Worm (Caenorhabditis elegans): ENCODE results near the gene Y51A2B.2.

The Y51A2B.2 gene

DNA sequence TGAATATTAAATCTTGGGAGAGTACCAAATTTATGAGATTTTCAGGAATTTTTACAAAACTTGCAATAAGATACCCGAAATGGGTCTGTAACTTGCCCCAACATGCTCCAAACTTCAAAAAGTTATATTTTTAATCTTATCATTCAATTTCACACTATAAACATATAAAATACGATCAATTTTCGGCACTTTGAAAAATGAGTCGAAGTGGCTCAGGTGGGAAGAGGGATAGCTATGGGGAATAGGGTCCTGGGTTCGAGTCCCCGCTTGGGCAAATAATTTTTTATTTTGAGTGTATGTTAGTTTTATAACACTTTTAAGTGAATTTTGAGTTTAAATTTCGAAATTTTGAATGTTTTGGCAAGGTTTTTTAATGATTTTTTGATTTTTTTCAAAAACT lies 3.3 kb upstream of the Y51A2B.2 start:
- no peak for TF ChIP-seq fkh-10 (GFP tag; optimal IDR thresholded peaks at IDR 0.05)
- no peak for TF ChIP-seq C08G9.2 (tag; optimal IDR thresholded peaks at IDR 0.05)
- TF ChIP-seq sox-4 (tag; optimal IDR thresholded peaks at IDR 0.05): no peak
- TF ChIP-seq ceh-19 (GFP tag; optimal IDR thresholded peaks at IDR 0.05): no peak
- TF ChIP-seq rnt-1 (tag; optimal IDR thresholded peaks at IDR 0.05): no peak
- TF ChIP-seq ceh-34 (tag; optimal IDR thresholded peaks at IDR 0.05): no peak
- no peak for TF ChIP-seq che-1 (tag; optimal IDR thresholded peaks at IDR 0.05)
- no peak for TF ChIP-seq hlh-13 (GFP tag; optimal IDR thresholded peaks at IDR 0.05)
- TF ChIP-seq ceh-48 (tag; optimal IDR thresholded peaks at IDR 0.05): no peak
- no peak for TF ChIP-seq hlh-8 (tag; optimal IDR thresholded peaks at IDR 0.05)
- no peak for TF ChIP-seq hlh-15 (tag; optimal IDR thresholded peaks at IDR 0.05)
- no peak for TF ChIP-seq dmd-4 (tag; optimal IDR thresholded peaks at IDR 0.05; ENCODE audit: borderline replicate concordance)

DNA sequence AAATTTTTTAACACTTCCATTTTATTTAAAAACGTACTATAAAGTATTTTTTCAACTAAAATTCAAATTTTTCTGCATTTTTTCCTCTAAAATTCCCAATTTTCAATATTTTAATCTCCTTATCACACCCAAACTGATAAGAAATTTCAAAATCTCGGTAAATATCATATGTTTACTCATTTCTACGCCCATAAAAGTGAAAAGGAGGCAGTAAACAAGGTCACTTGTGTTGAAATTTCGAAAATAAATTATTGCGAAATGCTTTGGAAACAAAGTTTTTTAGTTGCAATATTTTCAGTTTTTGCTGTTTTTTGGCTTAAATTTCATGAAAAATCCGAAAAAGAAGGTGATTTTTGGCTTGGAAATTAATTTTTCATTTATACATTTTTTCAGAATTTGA lies 2.7 kb upstream of the Y51A2B.2 start, which contains the start of gene C08E8.4:
Gene C08E8.4, plus strand, starts transcription at position 268 of the 400 bp plus-strand sequence.
- no peak for TF ChIP-seq T23F11.4 (GFP tag; optimal IDR thresholded peaks at IDR 0.05)
- no peak for TF ChIP-seq ceh-48 (tag; optimal IDR thresholded peaks at IDR 0.05)
- no peak for TF ChIP-seq ama-1 (optimal IDR thresholded peaks at IDR 0.05)
- no peak for TF ChIP-seq syd-9 (tag; optimal IDR thresholded peaks at IDR 0.05)
- no peak for TF ChIP-seq ahr-1 (tag; optimal IDR thresholded peaks at IDR 0.05)
- no peak for TF ChIP-seq ceh-18 (tag; optimal IDR thresholded peaks at IDR 0.05)
- no peak for TF ChIP-seq ceh-9 (tag; optimal IDR thresholded peaks at IDR 0.05)
- TF ChIP-seq pat-9 (tag; optimal IDR thresholded peaks at IDR 0.05): no peak
- no peak for TF ChIP-seq pha-4 (tag; optimal IDR thresholded peaks at IDR 0.05)
- no peak for TF ChIP-seq pqm-1 (tag; optimal IDR thresholded peaks at IDR 0.05)
- no peak for TF ChIP-seq pag-3 (tag; optimal IDR thresholded peaks at IDR 0.05; ENCODE audit: borderline replicate concordance)
- no peak for TF ChIP-seq sox-4 (tag; optimal IDR thresholded peaks at IDR 0.05)
- no peak for TF ChIP-seq C08G9.2 (tag; optimal IDR thresholded peaks at IDR 0.05)
- TF ChIP-seq gmeb-2 (tag; optimal IDR thresholded peaks at IDR 0.05): no peak

ce11 chrV:18375551-18375950 lies 1.3 kb downstream of the Y51A2B.2 start:
- no peak for TF ChIP-seq pat-9 (tag; optimal IDR thresholded peaks at IDR 0.05)
- TF ChIP-seq eyg-1 (tag; optimal IDR thresholded peaks at IDR 0.05): no peak
- no peak for TF ChIP-seq tbx-7 (tag; optimal IDR thresholded peaks at IDR 0.05)
- TF ChIP-seq hlh-8 (tag; optimal IDR thresholded peaks at IDR 0.05): no peak
- no peak for TF ChIP-seq tbx-2 (tag; optimal IDR thresholded peaks at IDR 0.05)

ce11 chrV:18378819-18379218 lies 4.5 kb downstream of the Y51A2B.2 start, which contains the start of gene Y51A2B.8:
Y51A2B.8 (plus strand) TSS chrV:18379119.
- TF ChIP-seq C08G9.2 (tag; optimal IDR thresholded peaks at IDR 0.05) (no peak), ceh-30 (tag; optimal IDR thresholded peaks at IDR 0.05) (no peak)

DNA sequence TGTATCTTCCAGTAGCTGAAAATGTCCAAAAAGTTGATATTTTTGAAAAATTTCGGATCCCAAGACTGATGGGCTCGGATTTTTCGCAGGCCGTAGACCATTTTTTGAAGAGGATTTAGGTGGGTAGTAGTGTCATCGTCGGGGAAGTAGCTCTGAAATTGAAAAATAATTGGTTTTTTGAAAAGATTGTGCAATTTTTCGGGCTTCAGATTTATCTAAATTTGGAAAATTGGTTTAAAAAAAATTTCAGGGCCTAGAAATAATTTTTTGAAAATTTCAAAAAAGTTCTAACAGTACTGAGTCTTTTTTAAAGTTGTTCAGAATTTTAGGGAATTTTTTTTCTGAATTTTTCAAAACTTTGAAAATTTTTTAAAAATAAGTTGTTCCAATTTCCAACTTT lies 8.3 kb downstream of the Y51A2B.2 start, which contains the start of gene nhr-288:
Gene nhr-288, minus strand, starts transcription at position 101 of the 400 bp plus-strand sequence.
- TF ChIP-seq pag-3 (tag; optimal IDR thresholded peaks at IDR 0.05; ENCODE audit: borderline replicate concordance) (no peak), sox-4 (tag; optimal IDR thresholded peaks at IDR 0.05) (no peak), ceh-22 (tag; optimal IDR thresholded peaks at IDR 0.05) (no peak), sdc-2 (tag; optimal IDR thresholded peaks at IDR 0.05) (no peak), pha-4 (tag; optimal IDR thresholded peaks at IDR 0.05) (no peak), dve-1 (tag; optimal IDR thresholded peaks at IDR 0.05) (no peak), fax-1 (tag; optimal IDR thresholded peaks at IDR 0.05) (no peak), ceh-14 (tag; optimal IDR thresholded peaks at IDR 0.05) (no peak), ceh-9 (tag; optimal IDR thresholded peaks at IDR 0.05) (no peak), ttx-3 (tag; optimal IDR thresholded peaks at IDR 0.05) (no peak), madf-2 (tag; optimal IDR thresholded peaks at IDR 0.05) (no peak), hlh-6 (tag; optimal IDR thresholded peaks at IDR 0.05) (no peak), ref-2 (tag; optimal IDR thresholded peaks at IDR 0.05) (no peak), gmeb-2 (tag; optimal IDR thresholded peaks at IDR 0.05) (no peak), pros-1 (tag; optimal IDR thresholded peaks at IDR 0.05) (no peak), hlh-13 (GFP tag; optimal IDR thresholded peaks at IDR 0.05) (no peak), unc-3 (GFP tag; conservative IDR thresholded peaks at IDR 0.05) (no peak), unc-3 (tag; optimal IDR thresholded peaks at IDR 0.05) (no peak), ceh-34 (tag; optimal IDR thresholded peaks at IDR 0.05) (no peak), nhr-232 (tag; optimal IDR thresholded peaks at IDR 0.05) (no peak), ama-1 (optimal IDR thresholded peaks at IDR 0.05) (no peak)

All from whole organism, late embryonic.